Worm (Caenorhabditis elegans) whole organism, young adult: ENCODE results near the gene T21C12.4.

ENCODE experiments used
- C17E4.6 ChIP-seq: fragments of 200-800 bp; sonication (Bioruptor generic); IDR thresholded peaks from 2 replicates; pipeline ENCODE4 v1.3.6; 2022; ENCODE audit warnings: missing genetic modification reagents, missing genetic modification characterization, missing compliant biosample characterization
- F33H1.4 ChIP-seq: fragments of 200-800 bp; sonication (Bioruptor generic); IDR thresholded peaks from 2 replicates; pipeline ENCODE4 v1.3.6; 2022; ENCODE audit warnings: missing genetic modification reagents, missing genetic modification characterization, missing compliant biosample characterization
- F39B2.1 ChIP-seq: fragments of 200-800 bp; sonication (Bioruptor generic); IDR thresholded peaks from 2 replicates; pipeline ENCODE4 v1.3.6; 2022; ENCODE audit warnings: missing genetic modification reagents, missing genetic modification characterization, missing compliant biosample characterization
- F57C9.4 ChIP-seq: sonication (generic microtip); optimal IDR thresholded peaks from 2 replicates; lab custom pipeline; 2017; ENCODE audit warnings: mild to moderate bottlenecking, missing genetic modification characterization, missing compliant biosample characterization
- Y53F4B.3 ChIP-seq: fragments of 200-800 bp; sonication (Bioruptor generic); IDR thresholded peaks from 2 replicates; pipeline ENCODE4 v1.3.6; 2022; ENCODE audit warnings: missing genetic modification reagents, missing genetic modification characterization, missing compliant biosample characterization
- Y53G8AR.9 ChIP-seq: fragments of 200-800 bp; sonication (Bioruptor generic); conservative IDR thresholded peaks from 2 replicates; pipeline ENCODE4 v1.3.6; 2022; ENCODE audit warnings: missing genetic modification reagents, missing genetic modification characterization, missing compliant biosample characterization
- Y95B8A.8 ChIP-seq: fragments of 200-800 bp; sonication (Bioruptor generic); IDR thresholded peaks from 2 replicates; pipeline ENCODE4 v1.3.6; 2022; ENCODE audit warnings: missing genetic modification reagents, missing genetic modification characterization, missing compliant biosample characterization
- bed-1 ChIP-seq: fragments of 200-800 bp; sonication (Bioruptor generic); IDR thresholded peaks from 2 replicates; pipeline ENCODE4 v1.3.6; 2022; ENCODE audit warnings: missing genetic modification reagents, missing genetic modification characterization, missing compliant biosample characterization
- ccch-3 ChIP-seq: fragments of 200-800 bp; sonication (Bioruptor generic); optimal IDR thresholded peaks from 2 replicates; lab custom pipeline; 2018; ENCODE audit warnings: mild to moderate bottlenecking, missing genetic modification characterization, missing compliant biosample characterization
- cebp-1 ChIP-seq, 2 experiments: fragments of 200-800 bp in 1 of 2; sonication (Bioruptor generic) in 1 of 2; sonication (generic microtip) in 1 of 2; IDR thresholded peaks in 1 of 2; optimal IDR thresholded peaks in 1 of 2; 2 replicates each; pipeline versions ENCODE4 v1.3.6 to Lab custom; 2017 to 2022; ENCODE audit warnings: missing compliant biosample characterization in 2 of 2, missing genetic modification characterization in 2 of 2, mild to moderate bottlenecking in 1 of 2, missing genetic modification reagents in 1 of 2, moderate library complexity in 1 of 2
- ceh-79 ChIP-seq: sonication (generic microtip); optimal IDR thresholded peaks from 2 replicates; lab custom pipeline; 2017; ENCODE audit warnings: mild to moderate bottlenecking, missing genetic modification characterization, missing compliant biosample characterization
- chd-7 ChIP-seq: sonication (generic microtip); optimal IDR thresholded peaks from 2 replicates; lab custom pipeline; 2016; ENCODE audit warnings: mild to moderate bottlenecking, missing genetic modification characterization, moderate library complexity, missing compliant biosample characterization
- die-1 ChIP-seq: sonication (generic microtip); optimal IDR thresholded peaks from 2 replicates; lab custom pipeline; 2016; ENCODE audit warnings: missing genotype, mild to moderate bottlenecking, missing genetic modification characterization, missing compliant biosample characterization
- dox-1 ChIP-seq: fragments of 200-800 bp; sonication (Bioruptor generic); IDR thresholded peaks from 2 replicates; pipeline ENCODE4 v1.3.6; 2022; ENCODE audit warnings: missing genetic modification reagents, missing genetic modification characterization, missing compliant biosample characterization
- efl-1 ChIP-seq: fragments of 150-350 bp; optimal IDR thresholded peaks from 2 replicates; lab custom pipeline; 2014; ENCODE audit warnings: missing biosample characterization, missing genetic modification reagents, missing genetic modification characterization
- gei-17 ChIP-seq: fragments of 200-800 bp; sonication (Bioruptor generic); optimal IDR thresholded peaks from 2 replicates; lab custom pipeline; 2018; ENCODE audit warnings: mild to moderate bottlenecking, missing genetic modification characterization, missing compliant biosample characterization
- him-1 ChIP-seq: sonication (generic microtip); optimal IDR thresholded peaks from 2 replicates; lab custom pipeline; 2016; ENCODE audit warnings: missing genotype, missing genetic modification reagents, missing genetic modification characterization, missing compliant biosample characterization
- hmg-1.2 ChIP-seq: fragments of 200-800 bp; sonication (Bioruptor generic); IDR thresholded peaks from 2 replicates; pipeline ENCODE4 v1.3.6; 2022; ENCODE audit warnings: missing genetic modification reagents, missing genetic modification characterization, missing compliant biosample characterization
- hsf-1 ChIP-seq: fragments of 200-800 bp; sonication (Bioruptor generic); IDR thresholded peaks from 2 replicates; pipeline ENCODE4 v1.3.6; 2022; ENCODE audit warnings: missing genetic modification reagents, missing genetic modification characterization, missing compliant biosample characterization
- let-607 ChIP-seq, 2 experiments: fragments of 200-800 bp in 1 of 2; sonication (Bioruptor generic) in 1 of 2; sonication (generic microtip) in 1 of 2; optimal IDR thresholded peaks; 2 replicates each; lab custom pipeline; 2016 to 2018; ENCODE audit warnings: mild to moderate bottlenecking in 2 of 2, missing compliant biosample characterization in 2 of 2, missing genetic modification characterization in 2 of 2, moderate library complexity in 2 of 2, missing genotype in 1 of 2
- lin-26 ChIP-seq: fragments of 200-800 bp; sonication (Bioruptor generic); IDR thresholded peaks from 2 replicates; pipeline ENCODE4 v1.3.6; 2022; ENCODE audit warnings: missing genetic modification reagents, missing genetic modification characterization, missing compliant biosample characterization
- lin-40 ChIP-seq: sonication (generic microtip); optimal IDR thresholded peaks from 2 replicates; lab custom pipeline; 2016; ENCODE audit warnings: missing genetic modification characterization, mild to moderate bottlenecking, missing compliant biosample characterization, missing genotype, missing genetic modification reagents
- lsl-1 ChIP-seq: fragments of 200-800 bp; sonication (Bioruptor generic); optimal IDR thresholded peaks from 2 replicates; lab custom pipeline; 2018; ENCODE audit warnings: mild to moderate bottlenecking, missing genetic modification characterization, moderate library complexity, missing compliant biosample characterization
- lsy-27 ChIP-seq: sonication (generic microtip); optimal IDR thresholded peaks from 2 replicates; lab custom pipeline; 2017; ENCODE audit warnings: missing genetic modification characterization, mild to moderate bottlenecking, missing compliant biosample characterization, antibody characterized with exemption, missing genotype, borderline replicate concordance; ENCODE audit not compliant: insufficient read depth
- madf-8 ChIP-seq: fragments of 200-800 bp; sonication (Bioruptor generic); conservative IDR thresholded peaks from 2 replicates; pipeline ENCODE4 v1.3.6; 2022; ENCODE audit warnings: missing genetic modification reagents, missing genetic modification characterization, missing compliant biosample characterization
- mxl-1 ChIP-seq: sonication (generic microtip); optimal IDR thresholded peaks from 2 replicates; lab custom pipeline; 2016; ENCODE audit warnings: missing genetic modification characterization, missing compliant biosample characterization
- nfya-1 ChIP-seq: sonication (generic microtip); optimal IDR thresholded peaks from 2 replicates; lab custom pipeline; 2017; ENCODE audit warnings: antibody characterized with exemption, missing compliant biosample characterization, missing genetic modification characterization, borderline replicate concordance; ENCODE audit not compliant: insufficient read depth
- nhr-120 ChIP-seq: fragments of 200-800 bp; sonication (Bioruptor generic); IDR thresholded peaks from 2 replicates; pipeline ENCODE4 v1.3.6; 2022; ENCODE audit warnings: missing genetic modification characterization, missing compliant biosample characterization
- nhr-27 ChIP-seq: fragments of 200-800 bp; sonication (Bioruptor generic); optimal IDR thresholded peaks from 2 replicates; lab custom pipeline; 2018; ENCODE audit warnings: mild to moderate bottlenecking, missing genetic modification characterization, moderate library complexity, missing compliant biosample characterization
- nhr-80 ChIP-seq: sonication (generic microtip); optimal IDR thresholded peaks from 2 replicates; lab custom pipeline; 2016; ENCODE audit warnings: missing genetic modification characterization, missing compliant biosample characterization
- nhr-90 ChIP-seq: sonication (generic microtip); optimal IDR thresholded peaks from 2 replicates; lab custom pipeline; 2016; ENCODE audit warnings: missing genotype, mild to moderate bottlenecking, missing genetic modification characterization, missing compliant biosample characterization
- rec-8 ChIP-seq, 2 experiments: sonication (generic microtip); optimal IDR thresholded peaks; 2 replicates each; lab custom pipeline; 2016; ENCODE audit warnings: mild to moderate bottlenecking in 2 of 2, missing genetic modification characterization in 2 of 2, missing genetic modification reagents in 2 of 2, missing genotype in 2 of 2, missing biosample characterization in 1 of 2, missing compliant biosample characterization in 1 of 2, moderate library complexity in 1 of 2
- rpc-1 ChIP-seq, 2 experiments: fragments of 150-350 bp in 1 of 2; sonication (generic microtip) in 1 of 2; optimal IDR thresholded peaks; 2 replicates each; lab custom pipeline; 2014 to 2018; ENCODE audit warnings: missing biosample characterization in 1 of 2, missing genetic modification characterization in 1 of 2, missing genetic modification reagents in 1 of 2, missing genotype in 1 of 2
- snpc-1.3 ChIP-seq: sonication (generic microtip); optimal IDR thresholded peaks from 2 replicates; lab custom pipeline; 2017; ENCODE audit warnings: missing genetic modification characterization, mild to moderate bottlenecking, missing compliant biosample characterization, antibody characterized with exemption, moderate library complexity, missing genotype, missing genetic modification reagents; ENCODE audit not compliant: insufficient read depth
- somi-1 ChIP-seq: fragments of 200-800 bp; sonication (Bioruptor generic); optimal IDR thresholded peaks from 2 replicates; lab custom pipeline; 2018; ENCODE audit warnings: mild to moderate bottlenecking, missing genetic modification characterization, missing compliant biosample characterization
- tbx-9 ChIP-seq: sonication (generic microtip); optimal IDR thresholded peaks from 2 replicates; lab custom pipeline; 2016; ENCODE audit warnings: borderline replicate concordance, missing genetic modification characterization, inconsistent platforms, missing compliant biosample characterization
- tlf-1 ChIP-seq: fragments of 200-800 bp; sonication (Bioruptor generic); optimal IDR thresholded peaks from 2 replicates; lab custom pipeline; 2018; ENCODE audit warnings: mild to moderate bottlenecking, missing genetic modification characterization, missing compliant biosample characterization
- zfh-2 ChIP-seq: fragments of 200-800 bp; sonication (Bioruptor generic); conservative IDR thresholded peaks from 2 replicates; pipeline ENCODE4 v1.3.6; 2022; ENCODE audit warnings: missing genetic modification reagents, missing genetic modification characterization, missing compliant biosample characterization
- ztf-26 ChIP-seq: sonication (generic microtip); optimal IDR thresholded peaks from 2 replicates; lab custom pipeline; 2017; ENCODE audit warnings: missing genetic modification characterization, missing compliant biosample characterization

Gene T21C12.4

DNA sequence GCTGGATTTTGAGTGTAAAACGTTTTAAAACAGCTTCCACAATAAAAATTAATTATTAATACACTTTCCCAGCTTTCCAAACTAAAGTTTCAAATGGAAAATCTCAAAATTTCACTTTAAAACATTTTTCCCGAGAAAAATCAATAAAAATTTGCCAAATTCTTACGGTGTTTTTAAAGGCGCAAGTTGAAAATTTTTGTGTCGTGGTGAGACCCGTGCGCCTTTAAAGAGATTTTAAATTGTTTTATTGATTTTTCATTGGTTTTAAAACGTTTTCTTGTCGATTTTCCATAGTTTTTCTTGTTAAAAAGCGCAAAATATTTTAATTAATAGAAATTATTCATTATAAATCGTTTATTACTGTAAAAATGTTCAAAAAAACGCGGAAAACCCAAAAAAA lies 4.1 kb upstream of the T21C12.4 start, which contains the start of gene Y45F3A.1 (continued):
- TF ChIP-seq let-607 (tag; optimal IDR thresholded peaks at IDR 0.05; lab: Kevin White, UChicago) (no peak), madf-8 (GFP tag; lab: Robert Waterston, UW) (peak; percentile 69), F33H1.4 (GFP tag; lab: Robert Waterston, UW) (peak; percentile 90)

DNA sequence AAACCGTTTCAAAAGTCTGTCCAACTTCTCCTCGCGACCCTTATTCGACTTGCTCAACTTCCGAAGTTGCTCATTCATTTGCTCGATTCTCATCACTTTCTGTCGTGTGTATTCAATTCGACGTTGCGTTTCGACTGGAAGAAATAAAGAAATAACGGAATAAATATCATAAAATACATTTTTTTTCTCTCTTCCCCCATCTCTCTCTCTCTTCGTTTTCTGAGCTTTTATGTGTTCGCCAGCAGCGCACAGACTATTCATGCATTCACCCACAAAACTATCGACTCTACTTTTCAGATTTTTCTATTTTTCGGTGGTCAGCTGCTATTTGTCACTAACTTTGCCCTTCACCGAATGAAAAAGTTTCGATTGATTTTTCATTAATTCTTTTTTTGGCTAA lies 2.5 kb upstream of the T21C12.4 start, which contains the start of gene rab-30:
rab-30 (plus strand) TSS at position 301 of the 400 bp plus-strand sequence.
- TF ChIP-seq hsf-1 (0 out of 2 replicates have a peak, but pooled peaks have one; percentile 33), lsy-27 (tag; lab: Kevin White, UChicago) (no peak)

DNA sequence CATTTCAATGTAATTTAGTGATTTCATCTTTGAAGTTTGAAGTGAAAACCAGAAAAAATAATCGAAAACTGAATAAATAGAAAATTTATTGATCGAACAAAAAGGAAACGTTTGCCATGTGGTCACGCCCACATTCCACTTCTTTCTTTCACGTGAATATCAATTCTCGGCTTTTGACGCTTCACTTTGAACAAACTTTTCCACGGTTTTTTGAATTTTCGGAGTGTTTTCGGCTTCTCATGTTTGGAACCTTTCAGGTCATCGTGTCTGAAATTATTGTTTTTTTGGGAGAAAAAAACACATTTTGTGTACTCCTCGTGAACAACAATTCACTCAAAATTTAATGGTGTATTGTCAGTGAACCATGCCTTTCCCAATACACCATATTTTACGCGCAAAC lies 4.9 kb downstream of the T21C12.4 start, which contains the start of gene T21C12.8:
T21C12.8 (minus strand) TSS at position 101 of the 400 bp plus-strand sequence.
- TF ChIP-seq Y53G8AR.9 (GFP tag; lab: Robert Waterston, UW), result no peak
- TF ChIP-seq die-1 (tag; lab: Kevin White, UChicago), result no peak
- TF ChIP-seq rpc-1 (optimal IDR thresholded peaks at IDR 0.05; lab: Kevin White, UChicago), result no peak
- TF ChIP-seq rpc-1 (tag; optimal IDR thresholded peaks at IDR 0.05; lab: Kevin White, UChicago), result no peak
- no peak for TF ChIP-seq bed-1
- no peak for TF ChIP-seq F39B2.1 (GFP tag; lab: Robert Waterston, UW)
- TF ChIP-seq chd-7, result no peak
- TF ChIP-seq tlf-1 (GFP tag; lab: Kevin White, UChicago), result no peak
- TF ChIP-seq Y53F4B.3, result no peak
- no peak for TF ChIP-seq cebp-1 (GFP tag; IDR thresholded peaks at IDR 0.05; lab: Robert Waterston, UW)
- no peak for TF ChIP-seq cebp-1 (tag; optimal IDR thresholded peaks at IDR 0.05; lab: Kevin White, UChicago)
- no peak for TF ChIP-seq lin-40 (tag; lab: Kevin White, UChicago)
- TF ChIP-seq rec-8 (tag; optimal IDR thresholded peaks at IDR 0.05; lab: Kevin White, UChicago), result no peak
- TF ChIP-seq somi-1 (GFP tag; lab: Kevin White, UChicago), result no peak
- no peak for TF ChIP-seq Y95B8A.8 (GFP tag; lab: Robert Waterston, UW)
- TF ChIP-seq lin-26, result no peak
- TF ChIP-seq, all 124 proteins: peak for 0

DNA sequence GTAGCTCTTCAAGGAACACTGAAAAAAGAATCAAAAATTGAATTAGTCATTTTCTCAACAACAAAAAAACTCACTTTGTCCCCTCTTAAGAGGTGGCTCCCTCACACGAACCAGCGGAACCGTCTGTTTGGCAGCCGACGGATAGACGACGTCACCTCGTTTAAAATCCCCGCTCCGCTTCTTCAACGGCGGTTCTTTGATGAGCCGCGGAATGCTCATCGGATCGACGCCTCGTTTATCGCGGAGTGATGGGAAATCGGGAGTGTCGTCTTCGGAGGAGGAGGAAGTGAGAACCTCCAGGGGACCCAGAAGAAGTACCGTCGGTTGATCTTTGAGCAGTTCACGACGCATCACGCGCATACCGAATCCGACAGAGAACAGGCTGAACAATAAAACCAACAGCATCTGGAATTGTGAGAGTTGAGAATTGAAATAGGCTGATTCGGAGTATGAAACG lies 19.0 kb downstream of the T21C12.4 start, which contains the start of gene nlp-68:
nlp-68 (minus strand) TSS at position 407 of the 457 bp plus-strand sequence.
- TF ChIP-seq mxl-1 (tag; lab: Kevin White, UChicago), result no peak
- TF ChIP-seq zfh-2 (GFP tag; lab: Robert Waterston, UW), result peak; percentile 61; the same call in 1 of the 2 replicates
- TF ChIP-seq gei-17, result no peak
- no peak for TF ChIP-seq let-607 (tag; optimal IDR thresholded peaks at IDR 0.05; lab: Kevin White, UChicago)
- no peak for TF ChIP-seq him-1 (tag; lab: Kevin White, UChicago)

DNA sequence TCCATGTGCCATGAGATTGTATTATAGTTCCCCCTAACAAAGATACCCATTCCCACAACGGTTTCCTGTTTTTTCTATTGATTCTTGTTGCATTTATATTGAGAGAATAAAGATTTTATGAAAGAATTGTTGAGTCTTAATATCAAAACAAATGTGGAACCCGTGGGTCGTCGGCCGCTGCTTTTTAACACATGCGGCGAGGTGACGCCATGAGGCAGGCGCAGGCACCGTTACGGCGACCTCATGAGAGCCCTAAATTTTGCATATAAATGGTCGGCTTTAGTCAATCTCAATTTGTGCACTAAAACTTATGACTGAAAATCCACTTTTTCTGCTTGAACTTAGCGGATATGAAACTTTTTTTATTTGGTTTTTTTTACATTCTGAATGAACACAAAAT lies 20.3 kb downstream of the T21C12.4 start:
- TF ChIP-seq ccch-3 (GFP tag; lab: Kevin White, UChicago) (no peak), ztf-26 (tag; lab: Kevin White, UChicago) (peak; percentile 62), cebp-1 (GFP tag; IDR thresholded peaks at IDR 0.05; lab: Robert Waterston, UW) (no peak), cebp-1 (tag; optimal IDR thresholded peaks at IDR 0.05; lab: Kevin White, UChicago) (peak; percentile 37), nfya-1 (no peak), F57C9.4 (no peak), lsl-1 (GFP tag; lab: Kevin White, UChicago) (no peak), nhr-80 (peak; percentile 10), tlf-1 (GFP tag; lab: Kevin White, UChicago) (peak; percentile 9), zfh-2 (GFP tag; lab: Robert Waterston, UW) (no peak), C17E4.6 (GFP tag; lab: Robert Waterston, UW) (no peak), nhr-27 (no peak), hmg-1.2 (peak; percentile 5; the same call in 1 of the 2 replicates), efl-1 (no peak), nhr-90 (peak; percentile 26), tbx-9 (no peak), dox-1 (GFP tag; lab: Robert Waterston, UW) (peak; percentile 17; the same call in 1 of the 2 replicates), snpc-1.3 (no peak), nhr-120 (GFP tag; lab: Robert Waterston, UW) (0 out of 2 replicates have a peak, but pooled peaks have one; percentile 55), ceh-79 (tag; lab: Kevin White, UChicago) (no peak)
